Worm (Caenorhabditis elegans) whole organism, midembryonic: Measurements from ENCODE around the gene tag-307.

Experiments used
- cog-1 ChIP-seq: sonication (generic microtip); optimal IDR thresholded peaks from 2 replicates; lab custom pipeline; 2016; ENCODE audit warnings: missing genetic modification characterization, missing compliant biosample characterization
- flt-1 ChIP-seq: fragments of 200-800 bp; sonication (Bioruptor generic); IDR thresholded peaks from 2 replicates; pipeline ENCODE4 v1.3.6; 2022; ENCODE audit warnings: missing genetic modification characterization, missing compliant biosample characterization
- klf-2 ChIP-seq: fragments of 200-800 bp; sonication (Bioruptor generic); conservative IDR thresholded peaks from 2 replicates; pipeline ENCODE4 v1.3.6; 2022; ENCODE audit warnings: missing genetic modification reagents, missing genetic modification characterization, missing compliant biosample characterization
- ref-1 ChIP-seq: fragments of 200-800 bp; sonication (Bioruptor generic); conservative IDR thresholded peaks from 2 replicates; pipeline ENCODE4 v1.3.6; 2022; ENCODE audit warnings: missing genetic modification reagents, missing genetic modification characterization, missing compliant biosample characterization
- tab-1 ChIP-seq: fragments of 200-800 bp; sonication (Bioruptor generic); IDR thresholded peaks from 2 replicates; pipeline ENCODE4 v1.3.6; 2022; ENCODE audit warnings: missing genetic modification characterization, missing compliant biosample characterization
- ztf-23 ChIP-seq: fragments of 200-800 bp; sonication (Bioruptor generic); IDR thresholded peaks from 2 replicates; pipeline ENCODE4 v1.3.6; 2022; ENCODE audit warnings: missing genetic modification reagents, missing genetic modification characterization, missing compliant biosample characterization

DNA sequence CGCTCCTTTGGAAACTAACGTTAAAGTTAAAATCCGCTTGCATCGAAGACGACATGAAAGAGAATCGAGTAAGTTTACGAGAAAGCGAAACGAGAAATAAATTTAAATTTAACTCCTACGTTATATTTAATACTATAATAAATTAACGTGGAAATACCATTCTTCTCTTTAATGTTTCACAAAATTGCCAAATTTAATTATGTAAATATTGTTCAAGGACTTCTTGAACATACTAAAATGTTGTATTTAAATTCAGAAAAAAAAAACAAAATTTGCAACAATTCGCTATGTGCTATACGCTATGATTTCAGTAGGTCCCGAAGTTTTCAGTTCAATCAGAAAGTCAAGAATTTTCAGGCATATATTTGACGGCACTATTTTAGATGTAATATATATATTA, 39.9 kb upstream of the tag-307 start, which contains the start of gene ZK688.10:
- TF ChIP-seq klf-2 (GFP tag; lab: Robert Waterston, UW) (no peak), flt-1 (GFP tag; lab: Robert Waterston, UW) (no peak), tab-1 (GFP tag; lab: Robert Waterston, UW) (no peak), ztf-23 (GFP tag; lab: Robert Waterston, UW) (no peak), cog-1 (tag; lab: Kevin White, UChicago) (no peak), ref-1 (GFP tag; lab: Robert Waterston, UW) (no peak)
